Worm (Caenorhabditis elegans) whole organism, midembryonic: ENCODE data around the gene T04B2.8.

Experiments used
- T22C8.4 ChIP-seq: fragments of 200-800 bp; sonication (Bioruptor generic); IDR thresholded peaks from 2 replicates; pipeline ENCODE4 v1.3.6; 2022; ENCODE audit warnings: missing genetic modification characterization, missing compliant biosample characterization
- cog-1 ChIP-seq: sonication (generic microtip); optimal IDR thresholded peaks from 2 replicates; lab custom pipeline; 2016; ENCODE audit warnings: missing genetic modification characterization, missing compliant biosample characterization
- flt-1 ChIP-seq: fragments of 200-800 bp; sonication (Bioruptor generic); IDR thresholded peaks from 2 replicates; pipeline ENCODE4 v1.3.6; 2022; ENCODE audit warnings: missing genetic modification characterization, missing compliant biosample characterization
- klf-2 ChIP-seq: fragments of 200-800 bp; sonication (Bioruptor generic); conservative IDR thresholded peaks from 2 replicates; pipeline ENCODE4 v1.3.6; 2022; ENCODE audit warnings: missing genetic modification reagents, missing genetic modification characterization, missing compliant biosample characterization
- med-1 ChIP-seq: sonication (generic microtip); optimal IDR thresholded peaks from 2 replicates; lab custom pipeline; 2017; ENCODE audit warnings: missing genetic modification characterization, mild to moderate bottlenecking, missing compliant biosample characterization, antibody characterized with exemption, missing genetic modification reagents; ENCODE audit not compliant: insufficient read depth
- tab-1 ChIP-seq: fragments of 200-800 bp; sonication (Bioruptor generic); IDR thresholded peaks from 2 replicates; pipeline ENCODE4 v1.3.6; 2022; ENCODE audit warnings: missing genetic modification characterization, missing compliant biosample characterization
- ztf-23 ChIP-seq: fragments of 200-800 bp; sonication (Bioruptor generic); IDR thresholded peaks from 2 replicates; pipeline ENCODE4 v1.3.6; 2022; ENCODE audit warnings: missing genetic modification reagents, missing genetic modification characterization, missing compliant biosample characterization
- ztf-29 ChIP-seq: fragments of 200-800 bp; sonication (Bioruptor generic); IDR thresholded peaks from 2 replicates; pipeline ENCODE4 v1.3.6; 2022; ENCODE audit warnings: missing genetic modification reagents, missing genetic modification characterization, missing compliant biosample characterization

- no peak for TF ChIP-seq ztf-29 (GFP tag; lab: Robert Waterston, UW)
- no peak for TF ChIP-seq med-1
- no peak for TF ChIP-seq tab-1 (GFP tag; lab: Robert Waterston, UW)
- no peak for TF ChIP-seq cog-1 (tag; lab: Kevin White, UChicago)
- no peak for TF ChIP-seq klf-2
- TF ChIP-seq flt-1, result no peak
- no peak for TF ChIP-seq T22C8.4 (GFP tag; lab: Robert Waterston, UW)
- no peak for TF ChIP-seq ztf-23 (GFP tag; lab: Robert Waterston, UW)
Measured at ce11 chrIV:10026129-10026528, 24.9 kb downstream of the T04B2.8 start.
